Worm (Caenorhabditis elegans): ENCODE data around the gene ztf-31.

Gene ztf-31

ce11 chrIII:7272088-7272487 is 30.9 kb downstream of the ztf-31 start (continued):
- TF ChIP-seq aptf-3 (GFP tag; IDR thresholded peaks at IDR 0.05) (no peak), him-1 (tag; optimal IDR thresholded peaks at IDR 0.05) (no peak), F55B11.4 (tag; optimal IDR thresholded peaks at IDR 0.05; ENCODE audit: borderline replicate concordance, insufficient read depth) (no peak), pha-4 (tag; optimal IDR thresholded peaks at IDR 0.05) (no peak), ekl-4 (GFP tag; IDR thresholded peaks at IDR 0.05) (no peak), egrh-3 (GFP tag; IDR thresholded peaks at IDR 0.05) (no peak), athp-1 (tag; optimal IDR thresholded peaks at IDR 0.05) (no peak), hmg-1.2 (GFP tag; IDR thresholded peaks at IDR 0.05) (peak; percentile 68), ztf-22 (GFP tag; optimal IDR thresholded peaks at IDR 0.05) (no peak), nfyb-1 (GFP tag; IDR thresholded peaks at IDR 0.05) (peak; percentile 68), ceh-100 (GFP tag; IDR thresholded peaks at IDR 0.05) (no peak), F52B5.7 (tag; optimal IDR thresholded peaks at IDR 0.05) (no peak), Y53G8AR.9 (GFP tag; conservative IDR thresholded peaks at IDR 0.05) (peak; percentile 30; the same call in 1 of the 2 replicates), ceh-27 (GFP tag; optimal IDR thresholded peaks at IDR 0.05) (peak; percentile 37), madf-8 (GFP tag; conservative IDR thresholded peaks at IDR 0.05) (no peak), T07F8.4 (tag; optimal IDR thresholded peaks at IDR 0.05) (no peak), cebp-1 (GFP tag; IDR thresholded peaks at IDR 0.05) (no peak; the same call in 1 of the 2 replicates), cebp-1 (tag; optimal IDR thresholded peaks at IDR 0.05) (peak; percentile 74), hlh-12 (tag; optimal IDR thresholded peaks at IDR 0.05) (no peak), ama-1 (optimal IDR thresholded peaks at IDR 0.05) (no peak), ama-1 (GFP tag; optimal IDR thresholded peaks at IDR 0.05) (no peak), F57A8.1 (GFP tag; optimal IDR thresholded peaks at IDR 0.05) (no peak), snpc-1.1 (tag; optimal IDR thresholded peaks at IDR 0.05; ENCODE audit: insufficient read depth) (no peak), Y67H2A.10 (GFP tag; conservative IDR thresholded peaks at IDR 0.05) (no peak), T26A5.8 (tag; optimal IDR thresholded peaks at IDR 0.05) (no peak), fkh-3 (tag; optimal IDR thresholded peaks at IDR 0.05) (no peak), B0019.2 (GFP tag; conservative IDR thresholded peaks at IDR 0.05) (no peak), tlf-1 (GFP tag; optimal IDR thresholded peaks at IDR 0.05) (no peak), nhr-179 (tag; optimal IDR thresholded peaks at IDR 0.05) (no peak)

- no peak for TF ChIP-seq T07F8.4 (tag; optimal IDR thresholded peaks at IDR 0.05)
- TF ChIP-seq mel-28 (tag; optimal IDR thresholded peaks at IDR 0.05; ENCODE audit: borderline replicate concordance) = no peak
- 0 out of 2 replicates have a peak, but pooled peaks have one; percentile 19 for TF ChIP-seq mcd-1 (GFP tag; IDR thresholded peaks at IDR 0.05)
- no peak for TF ChIP-seq unc-130 (GFP tag; optimal IDR thresholded peaks at IDR 0.05)
- no peak for TF ChIP-seq sptf-2 (GFP tag; optimal IDR thresholded peaks at IDR 0.05)
- TF ChIP-seq ztf-26 (tag; optimal IDR thresholded peaks at IDR 0.05) = peak; percentile 63
- TF ChIP-seq tbx-9 (tag; optimal IDR thresholded peaks at IDR 0.05; ENCODE audit: borderline replicate concordance) = no peak
- TF ChIP-seq cebp-1 (GFP tag; IDR thresholded peaks at IDR 0.05) = no peak
- TF ChIP-seq cebp-1 (tag; optimal IDR thresholded peaks at IDR 0.05) = peak; percentile 45
- TF ChIP-seq die-1 (tag; optimal IDR thresholded peaks at IDR 0.05) = peak; percentile 8
- TF ChIP-seq unc-62 (GFP tag; optimal IDR thresholded peaks at IDR 0.05) = no peak
- TF ChIP-seq ztf-3 (GFP tag; optimal IDR thresholded peaks at IDR 0.05) = no peak
- no peak for TF ChIP-seq hsf-1 (GFP tag; IDR thresholded peaks at IDR 0.05)
- TF ChIP-seq nhr-90 (tag; optimal IDR thresholded peaks at IDR 0.05) = peak; percentile 8
- TF ChIP-seq Y56A3A.18 (GFP tag; IDR thresholded peaks at IDR 0.05) = no peak
- TF ChIP-seq madf-3 (GFP tag; IDR thresholded peaks at IDR 0.05) = no peak
- TF ChIP-seq pbrm-1 (GFP tag; IDR thresholded peaks at IDR 0.05) = peak; percentile 37; the same call in 1 of the 2 replicates
- TF ChIP-seq lin-54 (GFP tag; optimal IDR thresholded peaks at IDR 0.05) = peak; percentile 3
- no peak for TF ChIP-seq madf-8 (GFP tag; conservative IDR thresholded peaks at IDR 0.05)
- TF ChIP-seq F23B12.7 (tag; optimal IDR thresholded peaks at IDR 0.05; ENCODE audit: insufficient read depth) = no peak
- no peak for TF ChIP-seq lir-1 (GFP tag; conservative IDR thresholded peaks at IDR 0.05)
- no peak for TF ChIP-seq F10E7.11 (tag; optimal IDR thresholded peaks at IDR 0.05)
- TF ChIP-seq aptf-3 (GFP tag; IDR thresholded peaks at IDR 0.05) = no peak
- TF ChIP-seq lin-40 (tag; optimal IDR thresholded peaks at IDR 0.05) = peak; percentile 51
- TF ChIP-seq nhr-179 (tag; optimal IDR thresholded peaks at IDR 0.05) = no peak
- TF ChIP-seq ztf-28 (GFP tag; IDR thresholded peaks at IDR 0.05) = no peak
Measured at ce11 chrIII:7272828-7273227, 31.7 kb downstream of the ztf-31 start.

Data from whole organism, young adult.